Fruit fly (Drosophila melanogaster): ENCODE measurements around the gene CG5646.
A peak's percentile ranks its signal among the peaks of the same experiment; 100 is the strongest.

The CG5646 gene

DNA sequence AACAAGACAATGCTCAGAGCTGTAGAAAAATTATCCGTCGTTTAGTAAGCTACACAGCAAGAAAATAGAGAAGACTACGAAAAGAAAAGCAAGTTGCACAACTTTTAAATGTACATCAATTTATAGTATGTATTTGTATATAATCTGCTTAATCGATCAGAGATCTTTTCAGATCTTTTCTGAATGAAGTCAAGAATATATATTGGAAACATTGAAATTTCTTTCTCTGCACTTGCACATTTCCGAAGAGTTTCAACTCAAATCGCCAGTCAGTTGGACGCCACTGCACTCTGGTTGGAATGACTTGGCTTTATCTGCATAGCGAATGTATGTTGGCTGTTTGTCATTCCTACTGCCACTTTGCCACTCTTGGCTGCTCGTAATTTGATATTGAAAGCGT, 7.2 kb downstream of the CG5646 start (continued):
- TF ChIP-seq Six4 (GFP tag; optimal IDR thresholded peaks at IDR 0.05) (peak; percentile 23), Med (GFP tag) (peak; percentile 84), Adf1 (GFP tag; IDR thresholded peaks at IDR 0.05) (no peak), CG12071 (GFP tag; optimal IDR thresholded peaks at IDR 0.05) (no peak), Oaz (GFP tag; IDR thresholded peaks at IDR 0.05) (no peak), esg (GFP tag; conservative IDR thresholded peaks at IDR 0.05) (peak; percentile 26; the same call in 1 of the 2 replicates), oc (tag; optimal IDR thresholded peaks at IDR 0.05) (no peak), vnd (GFP tag; IDR thresholded peaks at IDR 0.05; ENCODE audit: partially characterized antibody) (no peak), Fer1 (GFP tag; optimal IDR thresholded peaks at IDR 0.05) (no peak), CG7556 (GFP tag; optimal IDR thresholded peaks at IDR 0.05) (peak; percentile 16), Sox100B (GFP tag; optimal IDR thresholded peaks at IDR 0.05) (no peak), CG10321 (GFP tag; IDR thresholded peaks at IDR 0.05) (no peak), slou (GFP tag; optimal IDR thresholded peaks at IDR 0.05) (no peak), Optix (GFP tag; IDR thresholded peaks at IDR 0.05) (no peak), CG3407 (GFP tag; optimal IDR thresholded peaks at IDR 0.05) (peak; percentile 23), klu (GFP tag; IDR thresholded peaks at IDR 0.05) (no peak), CG11504 (tag; optimal IDR thresholded peaks at IDR 0.05) (peak; percentile 77), sens-2 (GFP tag; IDR thresholded peaks at IDR 0.05) (no peak), dpn (GFP tag; optimal IDR thresholded peaks at IDR 0.05) (peak in 1 of 2 experiments; percentile 13), kay (GFP tag; optimal IDR thresholded peaks at IDR 0.05) (no peak), Doc3 (GFP tag; IDR thresholded peaks at IDR 0.05; ENCODE audit: partially characterized antibody) (no peak), B-H2 (GFP tag; optimal IDR thresholded peaks at IDR 0.05) (no peak), Tbp (GFP tag; optimal IDR thresholded peaks at IDR 0.05) (no peak), CG32767 (GFP tag; IDR thresholded peaks at IDR 0.05) (no peak), CG14710 (tag; optimal IDR thresholded peaks at IDR 0.05) (peak; percentile 43), CG14860 (GFP tag; IDR thresholded peaks at IDR 0.05; ENCODE audit: partially characterized antibody) (no peak), ATbp (GFP tag; optimal IDR thresholded peaks at IDR 0.05) (peak; percentile 59), pnt (GFP tag; optimal IDR thresholded peaks at IDR 0.05) (no peak), CG9609 (GFP tag; optimal IDR thresholded peaks at IDR 0.05) (peak; percentile 6), CG18262 (tag; optimal IDR thresholded peaks at IDR 0.05) (peak; percentile 53), btn (GFP tag; optimal IDR thresholded peaks at IDR 0.05) (no peak), fd96Cb (tag; optimal IDR thresholded peaks at IDR 0.05) (peak; percentile 48), CG13287 (GFP tag; IDR thresholded peaks at IDR 0.05; ENCODE audit: partially characterized antibody) (no peak), Ssrp (tag; optimal IDR thresholded peaks at IDR 0.05) (peak; percentile 54), CG6254 (GFP tag; optimal IDR thresholded peaks at IDR 0.05) (no peak), CG2678 (tag; optimal IDR thresholded peaks at IDR 0.05) (no peak), HHEX (GFP tag; optimal IDR thresholded peaks at IDR 0.05) (no peak), danr (GFP tag; IDR thresholded peaks at IDR 0.05) (no peak), CG30403 (GFP tag; optimal IDR thresholded peaks at IDR 0.05) (peak; percentile 58), CG2202 (tag; optimal IDR thresholded peaks at IDR 0.05) (no peak), Dip2 (GFP tag; IDR thresholded peaks at IDR 0.05) (no peak), CG7271 (tag; optimal IDR thresholded peaks at IDR 0.05) (no peak), CG31441 (GFP tag; IDR thresholded peaks at IDR 0.05) (no peak; the same call in 1 of the 2 replicates), pan (optimal IDR thresholded peaks at IDR 0.05) (no peak), pan (GFP tag; optimal IDR thresholded peaks at IDR 0.05 in 1 of 2, IDR thresholded peaks at IDR 0.05 in 1 of 2) (peak in 1 of 2 experiments; percentile 68), Fer3 (tag; optimal IDR thresholded peaks at IDR 0.05) (no peak), CG11695 (GFP tag; IDR thresholded peaks at IDR 0.05) (no peak), nom (GFP tag; optimal IDR thresholded peaks at IDR 0.05) (no peak), Dbx (GFP tag; IDR thresholded peaks at IDR 0.05) (no peak), zen2 (GFP tag; IDR thresholded peaks at IDR 0.05; ENCODE audit: partially characterized antibody) (no peak), chinmo (GFP tag; IDR thresholded peaks at IDR 0.05; ENCODE audit: partially characterized antibody) (no peak)

All from whole organism, embryonic.